Fruit fly (Drosophila melanogaster): ENCODE data around the gene Nna1.
A peak's percentile ranks its signal among the peaks of the same experiment; 100 is the strongest.

Gene Nna1

dm6 chrX:13643961-13644360 lies 48.1 kb upstream of the Nna1 start (continued):
- TF ChIP-seq Oli (tag; optimal IDR thresholded peaks at IDR 0.05) (peak; percentile 29), Sox100B (GFP tag; optimal IDR thresholded peaks at IDR 0.05) (peak; percentile 32), sd (tag; optimal IDR thresholded peaks at IDR 0.05) (no peak), CG2199 (GFP tag; IDR thresholded peaks at IDR 0.05) (0 out of 3 replicates have a peak, but pooled peaks have one; percentile 40), klu (GFP tag; IDR thresholded peaks at IDR 0.05) (no peak), bsh (GFP tag; optimal IDR thresholded peaks at IDR 0.05) (peak in 1 of 2 experiments; percentile 80), Antp (GFP tag; optimal IDR thresholded peaks at IDR 0.05) (peak; percentile 34), inv (GFP tag; IDR thresholded peaks at IDR 0.05; ENCODE audit: partially characterized antibody) (no peak), CG6254 (GFP tag; optimal IDR thresholded peaks at IDR 0.05) (peak; percentile 39), CG32767 (GFP tag; IDR thresholded peaks at IDR 0.05) (0 out of 2 replicates have a peak, but pooled peaks have one; percentile 16), btn (GFP tag; optimal IDR thresholded peaks at IDR 0.05) (no peak), otp (GFP tag; IDR thresholded peaks at IDR 0.05) (peak; percentile 58; the same call in 1 of the 3 replicates), Atf6 (GFP tag; IDR thresholded peaks at IDR 0.05) (peak; percentile 71; the same call in 1 of the 2 replicates), tio (GFP tag; optimal IDR thresholded peaks at IDR 0.05) (no peak), Ada2b (GFP tag; IDR thresholded peaks at IDR 0.05) (peak; percentile 78), CG17802 (tag; optimal IDR thresholded peaks at IDR 0.05) (peak; percentile 32), CG7963 (GFP tag; IDR thresholded peaks at IDR 0.05; ENCODE audit: partially characterized antibody) (no peak), CG34376 (GFP tag; optimal IDR thresholded peaks at IDR 0.05) (peak; percentile 68), zfh2 (GFP tag; optimal IDR thresholded peaks at IDR 0.05) (no peak), nau (GFP tag; optimal IDR thresholded peaks at IDR 0.05) (peak; percentile 13), ken (GFP tag; IDR thresholded peaks at IDR 0.05) (no peak), jing (GFP tag; optimal IDR thresholded peaks at IDR 0.05) (peak; percentile 37), ase (GFP tag; IDR thresholded peaks at IDR 0.05) (peak; percentile 66; the same call in 2 of the 3 replicates), kni (GFP tag; optimal IDR thresholded peaks at IDR 0.05) (no peak), Xbp1 (GFP tag; optimal IDR thresholded peaks at IDR 0.05) (peak; percentile 52), eyg (GFP tag; optimal IDR thresholded peaks at IDR 0.05) (no peak), mirr (GFP tag; optimal IDR thresholded peaks at IDR 0.05) (peak; percentile 23), CG14667 (GFP tag; IDR thresholded peaks at IDR 0.05) (peak; percentile 53), nom (GFP tag; optimal IDR thresholded peaks at IDR 0.05) (no peak), Pdp1 (GFP tag; optimal IDR thresholded peaks at IDR 0.05) (peak; percentile 26 to 61), Ets65A (GFP tag) (peak; percentile 82), CG12391 (tag; optimal IDR thresholded peaks at IDR 0.05) (peak; percentile 47), ems (GFP tag; optimal IDR thresholded peaks at IDR 0.05) (no peak), Vsx1 (GFP tag; optimal IDR thresholded peaks at IDR 0.05) (peak; percentile 6), pfk (GFP tag; optimal IDR thresholded peaks at IDR 0.05) (no peak), Sox102F (GFP tag; optimal IDR thresholded peaks at IDR 0.05) (peak; percentile 63), Optix (GFP tag; IDR thresholded peaks at IDR 0.05) (peak; percentile 40; the same call in 1 of the 3 replicates), CG7372 (GFP tag; IDR thresholded peaks at IDR 0.05) (no peak), CG16813 (GFP tag; IDR thresholded peaks at IDR 0.05; ENCODE audit: partially characterized antibody) (no peak), CG15601 (tag; optimal IDR thresholded peaks at IDR 0.05) (peak; percentile 13), trem (tag; optimal IDR thresholded peaks at IDR 0.05) (peak; percentile 21), CG31441 (GFP tag; IDR thresholded peaks at IDR 0.05) (peak; percentile 57), chif (GFP tag; optimal IDR thresholded peaks at IDR 0.05) (peak in 1 of 2 experiments; percentile 51), CG17385 (GFP tag; optimal IDR thresholded peaks at IDR 0.05) (peak; percentile 14), TFAM (GFP tag; optimal IDR thresholded peaks at IDR 0.05) (no peak), stc (GFP tag; IDR thresholded peaks at IDR 0.05) (0 out of 2 replicates have a peak, but pooled peaks have one; percentile 43), pzg (GFP tag; optimal IDR thresholded peaks at IDR 0.05) (no peak), gsb-n (tag; optimal IDR thresholded peaks at IDR 0.05) (no peak), al (GFP tag; IDR thresholded peaks at IDR 0.05) (no peak), chn (GFP tag; optimal IDR thresholded peaks at IDR 0.05) (peak; percentile 51)
